Fruit fly (Drosophila melanogaster) whole organism, embryonic: Measurements from ENCODE around the gene Orco.

Experiments
- B-H1 ChIP-seq: fragments of 200-800 bp; sonication (Bioruptor generic); IDR thresholded peaks from 3 replicates; pipeline ENCODE4 v1.3.6; 2022; ENCODE audit warnings: missing biosample characterization, missing genetic modification characterization
- CG10462 ChIP-seq: fragments of 200-800 bp; sonication (Bioruptor generic); optimal IDR thresholded peaks from 2 replicates; lab custom pipeline; 2016; ENCODE audit warnings: missing biosample characterization, missing genetic modification characterization
- CG10654 ChIP-seq: fragments of 200-800 bp; sonication (Bioruptor generic); optimal IDR thresholded peaks from 2 replicates; lab custom pipeline; 2016; ENCODE audit warnings: missing biosample characterization, missing genetic modification characterization
- CG11085 ChIP-seq: fragments of 200-800 bp; sonication (Bioruptor generic); IDR thresholded peaks from 2 replicates; pipeline ENCODE4 v1.3.6; 2022; ENCODE audit warnings: missing biosample characterization, missing genetic modification characterization
- CG14710 ChIP-seq: fragments of 200-800 bp; sonication (Bioruptor generic); optimal IDR thresholded peaks from 3 replicates; lab custom pipeline; 2019; ENCODE audit warnings: missing biosample characterization, mild to moderate bottlenecking, missing genetic modification characterization, moderate library complexity
- CG14965 ChIP-seq: fragments of 200-800 bp; sonication (Bioruptor generic); optimal IDR thresholded peaks from 2 replicates; lab custom pipeline; 2016; ENCODE audit warnings: missing biosample characterization, missing genetic modification characterization, borderline replicate concordance
- CG1647 ChIP-seq: fragments of 200-800 bp; sonication (Bioruptor generic); optimal IDR thresholded peaks from 3 replicates; lab custom pipeline; 2016; ENCODE audit warnings: missing biosample characterization, missing genetic modification characterization
- CG1792 ChIP-seq: fragments of 200-800 bp; sonication (Bioruptor generic); optimal IDR thresholded peaks from 2 replicates; lab custom pipeline; 2016; ENCODE audit warnings: missing biosample characterization, missing genetic modification characterization
- CG18262 ChIP-seq: fragments of 200-800 bp; optimal IDR thresholded peaks from 3 replicates; lab custom pipeline; 2019; ENCODE audit warnings: missing biosample characterization, mild to moderate bottlenecking, missing genetic modification characterization, moderate library complexity
- CG2116 ChIP-seq: fragments of 200-800 bp; sonication (Bioruptor generic); optimal IDR thresholded peaks from 3 replicates; lab custom pipeline; 2018; ENCODE audit warnings: missing biosample characterization, mild to moderate bottlenecking, missing genetic modification characterization
- CG2129 ChIP-seq: fragments of 200-800 bp; sonication (Bioruptor generic); IDR thresholded peaks from 2 replicates; pipeline ENCODE4 v1.3.6; 2022; ENCODE audit warnings: missing biosample characterization, missing genetic modification characterization; ENCODE audit not compliant: partially characterized antibody
- CG2678 ChIP-seq: fragments of 200-800 bp; sonication (Bioruptor generic); optimal IDR thresholded peaks from 3 replicates; lab custom pipeline; 2019; ENCODE audit warnings: missing biosample characterization, mild to moderate bottlenecking, missing genetic modification characterization, moderate library complexity
- CG34376 ChIP-seq: fragments of 200-800 bp; sonication (Bioruptor generic); optimal IDR thresholded peaks from 2 replicates; lab custom pipeline; 2018; ENCODE audit warnings: missing biosample characterization, mild to moderate bottlenecking, missing genetic modification characterization
- CG6791 ChIP-seq: fragments of 200-800 bp; sonication (Bioruptor generic); IDR thresholded peaks from 3 replicates; pipeline ENCODE4 v1.3.6; 2022; ENCODE audit warnings: missing biosample characterization, missing genetic modification characterization; ENCODE audit not compliant: partially characterized antibody
- CG7372 ChIP-seq: fragments of 200-800 bp; sonication (Bioruptor generic); IDR thresholded peaks from 2 replicates; pipeline ENCODE4 v1.3.6; 2022; ENCODE audit warnings: missing biosample characterization, missing genetic modification characterization
- CG7556 ChIP-seq: fragments of 200-800 bp; sonication (Bioruptor generic); optimal IDR thresholded peaks from 2 replicates; lab custom pipeline; 2017; ENCODE audit warnings: missing biosample characterization, mild to moderate bottlenecking, missing genetic modification characterization
- CG8359 ChIP-seq: fragments of 200-800 bp; sonication (Bioruptor generic); optimal IDR thresholded peaks from 2 replicates; lab custom pipeline; 2017; ENCODE audit warnings: missing biosample characterization, mild to moderate bottlenecking, missing genetic modification characterization, borderline replicate concordance
- CG8944 ChIP-seq: fragments of 200-800 bp; sonication (Bioruptor generic); optimal IDR thresholded peaks from 3 replicates; lab custom pipeline; 2016; ENCODE audit warnings: missing biosample characterization, missing genetic modification characterization
- CG9876 ChIP-seq: fragments of 200-800 bp; sonication (Bioruptor generic); optimal IDR thresholded peaks from 2 replicates; lab custom pipeline; 2016; ENCODE audit warnings: missing biosample characterization, missing genetic modification characterization
- Chrac-16 ChIP-seq: fragments of 200-800 bp; sonication (Bioruptor generic); optimal IDR thresholded peaks from 3 replicates; lab custom pipeline; 2016; ENCODE audit warnings: missing biosample characterization, missing genetic modification characterization
- D19A ChIP-seq: fragments of 200-800 bp; optimal IDR thresholded peaks from 3 replicates; lab custom pipeline; 2019; ENCODE audit warnings: missing biosample characterization, mild to moderate bottlenecking, missing genetic modification characterization, moderate library complexity
- Dbx ChIP-seq: fragments of 200-800 bp; sonication (Bioruptor generic); IDR thresholded peaks from 3 replicates; pipeline ENCODE4 v1.3.6; 2022; ENCODE audit warnings: missing biosample characterization, missing genetic modification characterization
- Doc2 ChIP-seq: fragments of 200-800 bp; sonication (Bioruptor generic); IDR thresholded peaks from 2 replicates; pipeline ENCODE4 v1.3.6; 2022; ENCODE audit warnings: missing biosample characterization, missing genetic modification characterization
- Fer2 ChIP-seq: fragments of 200-800 bp; sonication (Bioruptor generic); optimal IDR thresholded peaks from 2 replicates; lab custom pipeline; 2018; ENCODE audit warnings: missing biosample characterization, mild to moderate bottlenecking, missing genetic modification characterization, moderate library complexity
- HLHmδ ChIP-seq: fragments of 200-800 bp; sonication (Bioruptor generic); optimal IDR thresholded peaks from 2 replicates; lab custom pipeline; 2018; ENCODE audit warnings: missing biosample characterization, mild to moderate bottlenecking, missing genetic modification characterization, moderate library complexity
- Hr78 ChIP-seq, 2 experiments: fragments of 200-800 bp in 1 of 2; fragments of >200 bp in 1 of 2; sonication (Bioruptor generic) in 1 of 2; optimal IDR thresholded peaks; 2 replicates each; lab custom pipeline; 2017 to 2019; ENCODE audit warnings: missing biosample characterization in 2 of 2, missing genetic modification characterization in 2 of 2, mild to moderate bottlenecking in 1 of 2, moderate library complexity in 1 of 2
- Lpt ChIP-seq: fragments of >200 bp; optimal IDR thresholded peaks from 2 replicates; lab custom pipeline; 2018; ENCODE audit warnings: missing biosample characterization, missing genetic modification characterization
- Myb ChIP-seq: fragments of 200-800 bp; sonication (Bioruptor generic); optimal IDR thresholded peaks from 2 replicates; lab custom pipeline; 2016; ENCODE audit warnings: missing biosample characterization, missing genetic modification characterization
- NFAT ChIP-seq: fragments of 200-800 bp; sonication (Bioruptor generic); IDR thresholded peaks from 2 replicates; pipeline ENCODE4 v1.3.6; 2022; ENCODE audit warnings: missing biosample characterization, missing genetic modification characterization
- ap ChIP-seq: fragments of 200-800 bp; sonication (Bioruptor generic); IDR thresholded peaks from 2 replicates; pipeline ENCODE4 v1.3.6; 2022; ENCODE audit warnings: missing biosample characterization, missing genetic modification characterization
- ato ChIP-seq: fragments of 200-800 bp; sonication (Bioruptor generic); IDR thresholded peaks from 2 replicates; pipeline ENCODE4 v1.3.6; 2022; ENCODE audit warnings: missing biosample characterization, missing genetic modification characterization; ENCODE audit not compliant: partially characterized antibody
- btn ChIP-seq: fragments of 200-800 bp; sonication (Bioruptor generic); optimal IDR thresholded peaks from 2 replicates; lab custom pipeline; 2016; ENCODE audit warnings: missing biosample characterization, missing genetic modification characterization
- da ChIP-seq: fragments of 200-800 bp; sonication (Bioruptor generic); optimal IDR thresholded peaks from 2 replicates; lab custom pipeline; 2016; ENCODE audit warnings: missing biosample characterization, missing genetic modification characterization
- danr ChIP-seq: fragments of 200-800 bp; sonication (Bioruptor generic); IDR thresholded peaks from 2 replicates; pipeline ENCODE4 v1.3.6; 2022; ENCODE audit warnings: missing biosample characterization, missing genetic modification characterization
- dati ChIP-seq: fragments of 200-800 bp; sonication (Bioruptor generic); IDR thresholded peaks from 2 replicates; pipeline ENCODE4 v1.3.6; 2022; ENCODE audit warnings: missing biosample characterization, missing genetic modification characterization
- disco-r ChIP-seq: fragments of 200-800 bp; sonication (Bioruptor generic); optimal IDR thresholded peaks from 2 replicates; lab custom pipeline; 2016; ENCODE audit warnings: missing biosample characterization, missing genetic modification characterization
- gcm2 ChIP-seq: fragments of 200-800 bp; sonication (Bioruptor generic); optimal IDR thresholded peaks from 2 replicates; lab custom pipeline; 2016; ENCODE audit warnings: missing biosample characterization, missing genetic modification characterization
- hb ChIP-seq: fragments of 200-800 bp; sonication (Bioruptor generic); IDR thresholded peaks from 3 replicates; pipeline ENCODE4 v1.3.6; 2022; ENCODE audit warnings: missing biosample characterization, missing genetic modification characterization; ENCODE audit not compliant: partially characterized antibody
- klu ChIP-seq: fragments of 200-800 bp; sonication (Bioruptor generic); IDR thresholded peaks from 2 replicates; pipeline ENCODE4 v1.3.6; 2022; ENCODE audit warnings: missing biosample characterization, missing genetic modification characterization
- lab ChIP-seq: fragments of 200-800 bp; sonication (Bioruptor generic); optimal IDR thresholded peaks from 3 replicates; lab custom pipeline; 2017; ENCODE audit warnings: missing biosample characterization, missing genetic modification characterization, mild to moderate bottlenecking, moderate library complexity, missing genetic modification reagents
- nmo ChIP-seq: fragments of 200-800 bp; sonication (Bioruptor generic); optimal IDR thresholded peaks from 2 replicates; lab custom pipeline; 2018; ENCODE audit warnings: missing biosample characterization, mild to moderate bottlenecking, missing genetic modification characterization, moderate library complexity
- odd ChIP-seq: fragments of 200-800 bp; sonication (Bioruptor generic); optimal IDR thresholded peaks from 2 replicates; lab custom pipeline; 2017; ENCODE audit warnings: missing biosample characterization, mild to moderate bottlenecking, missing genetic modification characterization
- sd ChIP-seq: fragments of 200-800 bp; sonication (Bioruptor generic); optimal IDR thresholded peaks from 3 replicates; lab custom pipeline; 2018; ENCODE audit warnings: missing biosample characterization, mild to moderate bottlenecking, missing genetic modification characterization, moderate library complexity
- sima ChIP-seq: fragments of 200-800 bp; sonication (Bioruptor generic); optimal IDR thresholded peaks from 2 replicates; lab custom pipeline; 2016; ENCODE audit warnings: missing biosample characterization, missing genetic modification characterization
- so ChIP-seq: fragments of 200-800 bp; sonication (Bioruptor generic); IDR thresholded peaks from 3 replicates; pipeline ENCODE4 v1.3.6; 2022; ENCODE audit warnings: missing biosample characterization, missing genetic modification characterization
- trh ChIP-seq: fragments of 200-800 bp; sonication (Bioruptor generic); optimal IDR thresholded peaks from 2 replicates; lab custom pipeline; 2016; ENCODE audit warnings: missing biosample characterization, missing genetic modification characterization
- unpg ChIP-seq: fragments of 200-800 bp; sonication (Bioruptor generic); optimal IDR thresholded peaks from 3 replicates; lab custom pipeline; 2018; ENCODE audit warnings: missing biosample characterization, mild to moderate bottlenecking, missing genetic modification characterization, moderate library complexity
- yki ChIP-seq: fragments of >200 bp; optimal IDR thresholded peaks from 3 replicates; lab custom pipeline; 2018
- zen ChIP-seq: fragments of 200-800 bp; sonication (Bioruptor generic); optimal IDR thresholded peaks from 3 replicates; lab custom pipeline; 2018; ENCODE audit warnings: missing biosample characterization, mild to moderate bottlenecking, missing genetic modification characterization, moderate library complexity
- zen2 ChIP-seq: fragments of 200-800 bp; sonication (Bioruptor generic); IDR thresholded peaks from 3 replicates; pipeline ENCODE4 v1.3.6; 2022; ENCODE audit warnings: missing biosample characterization, missing genetic modification characterization; ENCODE audit not compliant: partially characterized antibody

Orco gene

DNA sequence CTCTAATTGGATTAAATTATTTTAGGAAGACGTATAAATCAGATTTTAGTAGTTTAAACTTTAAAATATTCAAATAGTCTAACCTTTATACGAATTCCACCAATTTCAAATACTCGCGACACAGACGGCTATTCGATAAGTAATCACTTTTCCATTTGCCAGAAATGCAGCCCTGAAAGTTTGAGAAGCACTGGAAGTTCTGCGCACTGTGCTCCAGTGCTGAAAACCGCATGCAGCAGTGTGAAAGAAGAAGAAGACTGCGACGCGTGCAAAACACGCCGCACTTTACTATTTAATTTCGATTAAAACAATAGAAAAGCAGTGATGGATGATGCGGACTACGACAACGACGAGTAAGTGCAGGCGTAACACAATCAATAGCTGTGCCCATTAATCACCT, 40.6 kb downstream of the Orco start, which contains the start of gene Polr2F (continued):
- TF ChIP-seq B-H1 (0 out of 3 replicates have a peak, but pooled peaks have one; percentile 16), lab (peak; percentile 87), Hr78 (GFP tag; optimal IDR thresholded peaks at IDR 0.05; lab: Kevin White, UChicago) (no peak), CG11085 (GFP tag; lab: Robert Waterston, UW) (peak; percentile 75), CG8359 (no peak), CG8944 (GFP tag; lab: Kevin White, UChicago) (peak; percentile 92), NFAT (GFP tag; lab: Robert Waterston, UW) (peak; percentile 93), so (GFP tag; lab: Robert Waterston, UW) (peak; percentile 70; the same call in 1 of the 3 replicates), da (GFP tag; lab: Kevin White, UChicago) (peak; percentile 76), sima (GFP tag; lab: Kevin White, UChicago) (peak; percentile 63), hb (GFP tag; lab: Robert Waterston, UW) (no peak), CG7372 (GFP tag; lab: Robert Waterston, UW) (peak; percentile 61; the same call in 1 of the 2 replicates), btn (GFP tag; lab: Kevin White, UChicago) (peak; percentile 26), CG7556 (GFP tag; lab: Kevin White, UChicago) (peak; percentile 64), CG34376 (GFP tag; lab: Kevin White, UChicago) (peak; percentile 81), CG14965 (no peak), D19A (tag; lab: Kevin White, UChicago) (peak; percentile 42), nmo (GFP tag; lab: Kevin White, UChicago) (peak; percentile 78), Chrac-16 (GFP tag; lab: Kevin White, UChicago) (peak; percentile 87), Lpt (GFP tag; lab: Kevin White, UChicago) (no peak), CG14710 (tag; lab: Kevin White, UChicago) (peak; percentile 84), HLHmδ (peak; percentile 8), CG6791 (peak; percentile 57; the same call in 1 of the 3 replicates), CG2129 (GFP tag; lab: Robert Waterston, UW) (no peak), dati (peak; percentile 7; the same call in 1 of the 2 replicates), danr (GFP tag; lab: Robert Waterston, UW) (peak; percentile 47; the same call in 1 of the 2 replicates), ap (GFP tag; lab: Robert Waterston, UW) (peak; percentile 43; the same call in 1 of the 2 replicates), CG2678 (peak; percentile 63), Dbx (GFP tag; lab: Robert Waterston, UW) (peak; percentile 94), CG2116 (GFP tag; lab: Kevin White, UChicago) (peak; percentile 100), Doc2 (GFP tag; lab: Robert Waterston, UW) (no peak), CG9876 (peak; percentile 93), CG10462 (GFP tag; lab: Kevin White, UChicago) (peak; percentile 64), CG18262 (tag; lab: Kevin White, UChicago) (peak; percentile 54), trh (GFP tag; lab: Kevin White, UChicago) (peak; percentile 56), CG10654 (peak; percentile 86), yki (no peak), klu (GFP tag; lab: Robert Waterston, UW) (peak; percentile 71), ato (GFP tag; lab: Robert Waterston, UW) (peak; percentile 12; the same call in 1 of the 2 replicates), CG1647 (peak; percentile 94), gcm2 (GFP tag; lab: Kevin White, UChicago) (peak; percentile 72), sd (tag; lab: Kevin White, UChicago) (no peak), unpg (GFP tag; lab: Kevin White, UChicago) (peak; percentile 54), zen (tag; lab: Kevin White, UChicago) (peak; percentile 80), CG1792 (peak; percentile 85), Fer2 (peak; percentile 59), disco-r (GFP tag; lab: Kevin White, UChicago) (peak; percentile 72), Myb (GFP tag; lab: Kevin White, UChicago) (peak; percentile 89), zen2 (GFP tag; lab: Robert Waterston, UW) (no peak), odd (GFP tag; lab: Kevin White, UChicago) (no peak)
